Worm (Caenorhabditis elegans) whole organism, early embryonic: ENCODE results near the gene alh-4.

ENCODE experiments used
- B0310.2 ChIP-seq: sonication (generic microtip); optimal IDR thresholded peaks from 2 replicates; lab custom pipeline; 2016; ENCODE audit warnings: mild to moderate bottlenecking, missing genetic modification characterization, missing compliant biosample characterization
- aly-1 ChIP-seq: sonication (generic microtip); optimal IDR thresholded peaks from 2 replicates; lab custom pipeline; 2016; ENCODE audit warnings: missing genetic modification characterization, missing compliant biosample characterization
- ama-1 ChIP-seq: fragments of 150-350 bp; optimal IDR thresholded peaks from 2 replicates; lab custom pipeline; 2014
- ceh-13 ChIP-seq: fragments of 200-800 bp; sonication (Bioruptor generic); optimal IDR thresholded peaks from 2 replicates; lab custom pipeline; 2018; ENCODE audit warnings: mild to moderate bottlenecking, missing genetic modification characterization, missing compliant biosample characterization
- ceh-36 ChIP-seq: sonication (generic microtip); optimal IDR thresholded peaks from 2 replicates; lab custom pipeline; 2016; ENCODE audit warnings: missing genetic modification characterization, inconsistent platforms, missing compliant biosample characterization
- ets-7 ChIP-seq: sonication (generic microtip); optimal IDR thresholded peaks from 2 replicates; lab custom pipeline; 2016; ENCODE audit warnings: missing genotype, missing genetic modification characterization, missing compliant biosample characterization
- flt-1 ChIP-seq: fragments of 200-800 bp; sonication (Bioruptor generic); IDR thresholded peaks from 2 replicates; pipeline ENCODE4 v1.3.6; 2022; ENCODE audit warnings: missing genetic modification characterization, missing compliant biosample characterization
- hmbx-1 ChIP-seq: sonication (generic microtip); optimal IDR thresholded peaks from 2 replicates; lab custom pipeline; 2016; ENCODE audit warnings: mild to moderate bottlenecking, missing genetic modification characterization, missing compliant biosample characterization
- hmg-4 ChIP-seq: fragments of 200-800 bp; sonication (Bioruptor generic); optimal IDR thresholded peaks from 2 replicates; lab custom pipeline; 2018; ENCODE audit warnings: mild to moderate bottlenecking, missing genetic modification characterization, missing compliant biosample characterization
- hnd-1 ChIP-seq: sonication (generic microtip); optimal IDR thresholded peaks from 2 replicates; lab custom pipeline; 2016; ENCODE audit warnings: missing genetic modification characterization, missing compliant biosample characterization
- scrt-1 ChIP-seq: fragments of 200-800 bp; sonication (Bioruptor generic); IDR thresholded peaks from 2 replicates; pipeline ENCODE4 v1.3.6; 2022; ENCODE audit warnings: missing genetic modification characterization, missing compliant biosample characterization
- sea-1 ChIP-seq: fragments of 200-800 bp; sonication (Bioruptor generic); conservative IDR thresholded peaks from 2 replicates; pipeline ENCODE4 v1.3.6; 2022; ENCODE audit warnings: missing genetic modification characterization, missing compliant biosample characterization
- tbx-11 ChIP-seq: fragments of 200-800 bp; sonication (Bioruptor generic); IDR thresholded peaks from 2 replicates; pipeline ENCODE4 v1.3.6; 2022; ENCODE audit warnings: missing genetic modification characterization, missing compliant biosample characterization
- tbx-37 ChIP-seq: fragments of 200-800 bp; sonication (Bioruptor generic); conservative IDR thresholded peaks from 2 replicates; pipeline ENCODE4 v1.3.6; 2022; ENCODE audit warnings: missing genetic modification reagents, missing genetic modification characterization, missing compliant biosample characterization

ce11 chrV:6413057-6413456, 16.7 kb downstream of the alh-4 start:
- no peak for TF ChIP-seq ama-1 (lab: Kevin White, UChicago)
- TF ChIP-seq ceh-36 = no peak
- no peak for TF ChIP-seq ceh-13 (GFP tag; lab: Kevin White, UChicago)
- TF ChIP-seq hmbx-1 (tag; lab: Kevin White, UChicago) = no peak
- no peak for TF ChIP-seq tbx-11 (GFP tag; lab: Robert Waterston, UW)
- no peak for TF ChIP-seq hmg-4
- no peak for TF ChIP-seq B0310.2 (tag; lab: Kevin White, UChicago)
- no peak for TF ChIP-seq tbx-37 (GFP tag; lab: Robert Waterston, UW)
- TF ChIP-seq hnd-1 (tag; lab: Kevin White, UChicago) = no peak
- no peak for TF ChIP-seq aly-1 (tag; lab: Kevin White, UChicago)
- TF ChIP-seq sea-1 (GFP tag; lab: Robert Waterston, UW) = no peak
- no peak for TF ChIP-seq ets-7 (tag; lab: Kevin White, UChicago)
- no peak for TF ChIP-seq scrt-1 (GFP tag; lab: Robert Waterston, UW)
- no peak for TF ChIP-seq flt-1
